Fruit fly (Drosophila melanogaster): Measurements from ENCODE around the gene CG11865.

- TF ChIP-seq net (GFP tag; optimal IDR thresholded peaks at IDR 0.05) (no peak), CG8319 (GFP tag; optimal IDR thresholded peaks at IDR 0.05) (no peak), Met (GFP tag; optimal IDR thresholded peaks at IDR 0.05) (no peak), Lpt (GFP tag; optimal IDR thresholded peaks at IDR 0.05) (no peak), CG3032 (tag; optimal IDR thresholded peaks at IDR 0.05) (no peak), CG16779 (tag; optimal IDR thresholded peaks at IDR 0.05) (no peak), CG7368 (GFP tag; optimal IDR thresholded peaks at IDR 0.05) (no peak), fd59A (GFP tag; optimal IDR thresholded peaks at IDR 0.05) (no peak)
Measured at dm6 chr2L:15609139-15609538, 7.7 kb upstream of the CG11865 start.

All from whole organism, prepupa.